Worm (Caenorhabditis elegans) whole organism, early embryonic: ENCODE results near the gene F13D12.3.

Source experiments
- B0310.2 ChIP-seq: sonication (generic microtip); optimal IDR thresholded peaks from 2 replicates; lab custom pipeline; 2016; ENCODE audit warnings: mild to moderate bottlenecking, missing genetic modification characterization, missing compliant biosample characterization
- F13C5.2 ChIP-seq: sonication (generic microtip); optimal IDR thresholded peaks from 2 replicates; lab custom pipeline; 2017; ENCODE audit warnings: mild to moderate bottlenecking, missing genetic modification characterization, inconsistent platforms, missing compliant biosample characterization
- aly-1 ChIP-seq: sonication (generic microtip); optimal IDR thresholded peaks from 2 replicates; lab custom pipeline; 2016; ENCODE audit warnings: missing genetic modification characterization, missing compliant biosample characterization
- ama-1 ChIP-seq: fragments of 150-350 bp; optimal IDR thresholded peaks from 2 replicates; lab custom pipeline; 2014
- ceh-13 ChIP-seq: fragments of 200-800 bp; sonication (Bioruptor generic); optimal IDR thresholded peaks from 2 replicates; lab custom pipeline; 2018; ENCODE audit warnings: mild to moderate bottlenecking, missing genetic modification characterization, missing compliant biosample characterization
- ceh-36 ChIP-seq: sonication (generic microtip); optimal IDR thresholded peaks from 2 replicates; lab custom pipeline; 2016; ENCODE audit warnings: missing genetic modification characterization, inconsistent platforms, missing compliant biosample characterization
- ets-7 ChIP-seq: sonication (generic microtip); optimal IDR thresholded peaks from 2 replicates; lab custom pipeline; 2016; ENCODE audit warnings: missing genotype, missing genetic modification characterization, missing compliant biosample characterization
- flt-1 ChIP-seq: fragments of 200-800 bp; sonication (Bioruptor generic); IDR thresholded peaks from 2 replicates; pipeline ENCODE4 v1.3.6; 2022; ENCODE audit warnings: missing genetic modification characterization, missing compliant biosample characterization
- hmbx-1 ChIP-seq: sonication (generic microtip); optimal IDR thresholded peaks from 2 replicates; lab custom pipeline; 2016; ENCODE audit warnings: mild to moderate bottlenecking, missing genetic modification characterization, missing compliant biosample characterization
- hmg-4 ChIP-seq: fragments of 200-800 bp; sonication (Bioruptor generic); optimal IDR thresholded peaks from 2 replicates; lab custom pipeline; 2018; ENCODE audit warnings: mild to moderate bottlenecking, missing genetic modification characterization, missing compliant biosample characterization
- hnd-1 ChIP-seq: sonication (generic microtip); optimal IDR thresholded peaks from 2 replicates; lab custom pipeline; 2016; ENCODE audit warnings: missing genetic modification characterization, missing compliant biosample characterization
- pes-1 ChIP-seq: fragments of 200-800 bp; sonication (Bioruptor generic); IDR thresholded peaks from 2 replicates; pipeline ENCODE4 v1.3.6; 2022; ENCODE audit warnings: missing genetic modification reagents, missing genetic modification characterization, missing compliant biosample characterization
- scrt-1 ChIP-seq: fragments of 200-800 bp; sonication (Bioruptor generic); IDR thresholded peaks from 2 replicates; pipeline ENCODE4 v1.3.6; 2022; ENCODE audit warnings: missing genetic modification characterization, missing compliant biosample characterization
- sea-1 ChIP-seq: fragments of 200-800 bp; sonication (Bioruptor generic); conservative IDR thresholded peaks from 2 replicates; pipeline ENCODE4 v1.3.6; 2022; ENCODE audit warnings: missing genetic modification characterization, missing compliant biosample characterization
- tbx-11 ChIP-seq: fragments of 200-800 bp; sonication (Bioruptor generic); IDR thresholded peaks from 2 replicates; pipeline ENCODE4 v1.3.6; 2022; ENCODE audit warnings: missing genetic modification characterization, missing compliant biosample characterization
- tbx-37 ChIP-seq: fragments of 200-800 bp; sonication (Bioruptor generic); conservative IDR thresholded peaks from 2 replicates; pipeline ENCODE4 v1.3.6; 2022; ENCODE audit warnings: missing genetic modification reagents, missing genetic modification characterization, missing compliant biosample characterization
- tra-4 ChIP-seq: sonication (generic microtip); optimal IDR thresholded peaks from 2 replicates; lab custom pipeline; 2017; ENCODE audit warnings: missing genetic modification characterization, missing compliant biosample characterization

F13D12.3 gene

DNA sequence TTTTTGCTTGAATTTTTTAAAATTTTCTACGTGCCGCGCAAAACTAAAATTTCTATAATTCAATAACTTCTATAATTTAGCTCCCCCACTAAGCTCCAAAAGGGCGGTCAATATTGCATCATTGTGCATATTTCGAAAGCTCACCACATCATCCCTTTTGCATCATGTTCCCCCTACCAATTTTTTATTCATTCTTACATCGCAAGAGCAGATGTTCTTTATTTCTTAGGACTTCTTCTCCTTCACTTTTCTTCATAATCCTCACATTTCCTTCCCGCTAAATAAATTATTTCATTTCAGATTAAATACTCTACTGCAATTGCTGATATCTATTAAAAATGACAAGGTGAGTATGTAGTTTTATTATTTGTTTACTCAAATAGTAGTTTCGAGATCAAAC lies 3.7 kb downstream of the F13D12.3 start, which contains the start of gene ldh-1:
TSS of gene ldh-1 (plus strand) at position 301 of the 400 bp plus-strand sequence.
- no peak for TF ChIP-seq hnd-1 (tag; lab: Kevin White, UChicago)
- TF ChIP-seq sea-1 (GFP tag; lab: Robert Waterston, UW) = no peak
- no peak for TF ChIP-seq ceh-13

DNA sequence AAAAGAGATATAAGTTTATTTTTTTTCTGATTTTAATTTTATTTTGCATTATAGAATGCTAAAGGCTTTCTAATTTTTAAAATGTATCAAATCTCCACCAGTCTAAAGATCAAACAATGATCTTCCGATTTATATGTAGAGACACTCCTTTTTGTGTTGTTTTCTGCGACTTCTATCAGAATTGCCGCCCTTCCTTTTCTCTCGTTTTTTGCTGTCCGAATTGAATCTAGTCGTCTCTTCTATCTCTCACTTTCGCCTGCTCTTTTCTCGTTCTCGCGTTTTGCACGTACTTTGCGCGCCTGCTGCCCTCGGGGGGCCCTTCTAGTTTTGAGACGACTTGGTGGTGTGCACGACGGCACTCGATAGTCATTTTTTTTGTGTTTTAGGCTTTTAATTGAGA lies 4.2 kb downstream of the F13D12.3 start:
- TF ChIP-seq flt-1 (GFP tag; lab: Robert Waterston, UW) (no peak), ets-7 (tag; lab: Kevin White, UChicago) (no peak)

DNA sequence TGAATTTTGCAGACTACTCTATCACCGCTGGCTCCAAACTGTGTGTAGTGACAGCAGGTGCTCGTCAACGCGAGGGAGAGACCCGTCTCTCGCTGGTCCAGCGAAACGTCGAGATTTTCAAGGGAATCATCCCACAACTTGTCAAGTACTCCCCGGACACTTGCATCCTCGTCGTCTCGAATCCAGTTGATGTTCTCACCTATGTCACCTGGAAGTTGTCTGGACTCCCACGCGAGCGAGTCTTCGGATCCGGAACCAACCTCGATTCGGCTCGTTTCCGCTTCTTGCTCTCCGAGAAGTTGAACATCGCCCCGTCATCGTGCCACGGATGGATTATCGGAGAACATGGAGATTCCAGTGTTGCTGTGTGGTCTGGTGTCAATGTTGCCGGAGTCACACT lies 5.4 kb downstream of the F13D12.3 start:
- TF ChIP-seq tra-4 (no peak), aly-1 (no peak), hmbx-1 (tag; lab: Kevin White, UChicago) (no peak), F13C5.2 (tag; lab: Kevin White, UChicago) (no peak), sea-1 (GFP tag; lab: Robert Waterston, UW) (no peak), tbx-37 (GFP tag; lab: Robert Waterston, UW) (no peak), hnd-1 (tag; lab: Kevin White, UChicago) (no peak), tbx-11 (no peak), pes-1 (GFP tag; lab: Robert Waterston, UW) (no peak), ceh-13 (no peak), scrt-1 (GFP tag; lab: Robert Waterston, UW) (no peak), ets-7 (tag; lab: Kevin White, UChicago) (no peak), B0310.2 (tag; lab: Kevin White, UChicago) (no peak)

DNA sequence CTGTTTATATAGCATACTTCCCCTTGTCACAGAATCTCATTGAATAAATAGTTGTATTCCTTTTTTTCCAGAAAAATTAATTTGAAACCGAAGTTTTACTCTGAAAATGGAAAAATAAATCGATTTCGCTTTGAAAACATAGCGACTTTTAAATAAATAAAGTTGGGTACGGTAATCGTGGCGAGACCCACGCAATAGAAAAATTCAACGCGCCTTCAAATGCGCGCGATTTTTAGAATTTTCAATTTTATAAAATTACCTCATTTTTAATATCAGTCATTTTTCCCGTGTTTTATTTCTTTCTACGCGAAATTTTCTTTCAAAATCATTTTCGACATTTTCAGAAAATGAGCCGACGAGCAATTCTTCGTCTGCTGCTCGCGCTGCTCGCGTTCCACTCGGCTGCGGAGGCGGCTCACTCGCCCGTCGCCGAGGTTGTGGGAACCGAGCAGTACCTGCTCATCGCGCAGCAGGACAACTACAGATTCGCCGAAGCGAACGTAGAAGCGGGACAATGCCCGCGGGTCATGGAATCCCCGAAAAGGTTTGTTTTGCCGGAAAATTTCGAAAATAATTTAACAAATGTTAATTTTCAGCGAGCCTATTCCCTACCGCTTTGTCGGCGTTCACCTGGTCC lies 6.4 kb downstream of the F13D12.3 start, which contains the start of gene F13D12.5:
TSS of gene F13D12.5 (plus strand) at position 345 of the 637 bp plus-strand sequence.
- TF ChIP-seq tra-4 = peak; percentile 1
- no peak for TF ChIP-seq pes-1 (GFP tag; lab: Robert Waterston, UW)
- TF ChIP-seq scrt-1 (GFP tag; lab: Robert Waterston, UW) = no peak

DNA sequence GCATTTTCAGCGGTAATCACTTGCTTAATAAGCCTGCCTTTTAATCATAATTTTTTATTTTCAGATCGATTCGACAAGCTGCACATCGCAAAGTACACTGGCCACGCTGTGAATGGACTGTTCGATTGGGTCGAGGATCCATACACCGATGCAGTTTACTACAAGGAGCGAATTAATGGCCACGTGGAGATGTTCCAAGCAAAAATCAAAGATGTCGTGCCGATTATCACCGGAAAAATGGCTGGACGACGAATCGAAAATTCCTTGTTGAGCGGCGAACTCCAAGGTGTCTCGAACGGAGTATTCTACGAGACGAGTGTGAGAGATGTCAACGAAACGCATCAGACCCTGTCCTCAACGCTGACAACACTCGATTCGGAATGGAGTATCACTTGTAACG lies 7.2 kb downstream of the F13D12.3 start:
- TF ChIP-seq tra-4 (no peak), ets-7 (tag; lab: Kevin White, UChicago) (no peak), B0310.2 (tag; lab: Kevin White, UChicago) (no peak), pes-1 (GFP tag; lab: Robert Waterston, UW) (no peak), tbx-37 (GFP tag; lab: Robert Waterston, UW) (no peak), aly-1 (no peak), ceh-36 (tag; lab: Kevin White, UChicago) (no peak), scrt-1 (GFP tag; lab: Robert Waterston, UW) (no peak), hmbx-1 (tag; lab: Kevin White, UChicago) (no peak), F13C5.2 (tag; lab: Kevin White, UChicago) (no peak), sea-1 (GFP tag; lab: Robert Waterston, UW) (no peak), ceh-13 (no peak), hmg-4 (GFP tag; lab: Kevin White, UChicago) (no peak), flt-1 (GFP tag; lab: Robert Waterston, UW) (no peak), ama-1 (no peak), hnd-1 (tag; lab: Kevin White, UChicago) (no peak), tbx-11 (no peak)

DNA sequence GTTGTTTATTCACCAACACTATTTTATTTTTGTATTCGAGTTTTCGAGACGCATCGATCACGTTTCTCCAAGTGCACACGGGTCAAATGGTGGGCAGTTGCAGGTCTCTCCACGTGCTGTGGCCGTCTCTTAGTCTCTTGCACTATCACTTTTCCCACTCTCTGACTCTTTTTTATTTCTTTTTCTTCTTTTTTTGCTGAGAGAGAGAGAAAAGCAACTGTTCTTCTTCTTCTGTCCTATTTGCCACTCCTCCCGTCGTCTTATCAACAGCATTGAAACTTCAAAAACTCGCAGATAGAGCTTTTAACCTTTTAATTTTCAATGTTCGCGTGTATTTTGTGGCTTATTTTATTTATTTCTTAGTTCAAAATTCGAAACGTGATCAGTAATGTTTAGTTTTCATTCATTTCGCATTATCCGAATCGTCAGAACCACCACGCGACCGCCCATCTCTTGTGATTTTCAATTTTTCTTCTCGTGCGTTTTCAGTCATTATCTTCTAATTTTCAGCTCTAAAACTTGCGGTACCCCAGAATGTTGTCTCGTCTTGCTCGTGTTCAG lies 8.4 kb downstream of the F13D12.3 start, which contains the start of gene alh-8:
TSS of gene alh-8 (plus strand) at position 511 of the 561 bp plus-strand sequence.
- no peak for TF ChIP-seq hnd-1 (tag; lab: Kevin White, UChicago)
- no peak for TF ChIP-seq ceh-36 (tag; lab: Kevin White, UChicago)
- no peak for TF ChIP-seq scrt-1 (GFP tag; lab: Robert Waterston, UW)
- no peak for TF ChIP-seq pes-1 (GFP tag; lab: Robert Waterston, UW)
- no peak for TF ChIP-seq ceh-13

DNA sequence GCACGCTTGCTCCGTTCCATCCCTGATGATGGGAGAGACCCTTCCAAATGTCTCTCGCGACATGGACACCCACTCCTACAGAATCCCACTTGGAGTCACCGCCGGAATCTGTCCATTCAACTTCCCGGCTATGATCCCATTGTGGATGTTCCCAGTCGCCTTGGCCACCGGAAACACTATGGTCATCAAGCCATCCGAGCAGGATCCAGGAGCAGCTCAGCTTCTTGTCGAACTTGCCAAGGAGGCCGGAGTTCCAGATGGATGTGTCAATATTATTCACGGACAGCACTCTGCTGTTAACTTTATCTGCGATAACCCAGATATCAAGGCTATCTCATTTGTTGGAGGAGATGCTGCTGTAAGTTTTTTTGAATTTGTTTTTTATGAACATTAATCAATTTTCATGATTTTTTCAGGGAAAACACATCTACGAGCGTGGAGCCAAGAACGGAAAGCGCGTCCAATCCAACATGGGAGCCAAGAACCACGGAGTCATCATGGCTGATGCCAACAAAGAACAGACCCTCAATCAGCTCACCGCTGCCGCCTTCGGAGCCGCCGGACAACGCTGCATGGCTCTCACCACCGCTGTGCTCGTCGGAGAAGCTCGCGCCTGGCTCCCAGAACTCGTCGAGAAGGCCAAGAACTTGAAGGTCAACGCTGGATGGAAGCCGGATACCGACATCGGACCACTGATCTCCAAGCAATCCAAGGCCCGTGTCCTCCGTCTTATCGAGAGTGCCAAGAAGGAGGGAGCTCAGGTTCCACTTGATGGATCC lies 9.7 kb downstream of the F13D12.3 start:
- TF ChIP-seq ama-1 (no peak), sea-1 (GFP tag; lab: Robert Waterston, UW) (no peak), tbx-11 (no peak), ceh-13 (no peak), hnd-1 (tag; lab: Kevin White, UChicago) (no peak), pes-1 (GFP tag; lab: Robert Waterston, UW) (no peak), hmbx-1 (tag; lab: Kevin White, UChicago) (no peak), tra-4 (no peak), flt-1 (GFP tag; lab: Robert Waterston, UW) (no peak), B0310.2 (tag; lab: Kevin White, UChicago) (no peak), tbx-37 (GFP tag; lab: Robert Waterston, UW) (no peak), F13C5.2 (tag; lab: Kevin White, UChicago) (no peak), aly-1 (no peak), ceh-36 (tag; lab: Kevin White, UChicago) (no peak)
